Fruit fly (Drosophila melanogaster) Kc167 (cell line): Measurements from ENCODE around the gene CG6041.
A peak's percentile ranks its signal among the peaks of the same experiment; 100 is the strongest.

Experiments used
- Myc ChIP-seq: fragments of >200 bp; optimal IDR thresholded peaks from 2 replicates; lab custom pipeline; 2017; ENCODE audit warnings: missing external identifiers
- Sin3A ChIP-seq: fragments of >200 bp; optimal IDR thresholded peaks from 2 replicates; lab custom pipeline; 2018; ENCODE audit warnings: missing external identifiers
- h ChIP-seq: fragments of >200 bp; optimal IDR thresholded peaks from 3 replicates; lab custom pipeline; 2018; ENCODE audit warnings: missing external identifiers
- insv ChIP-seq: fragments of >200 bp; optimal IDR thresholded peaks from 3 replicates; lab custom pipeline; 2018; ENCODE audit warnings: missing external identifiers
- psq ChIP-seq: fragments of >200 bp; optimal IDR thresholded peaks from 2 replicates; lab custom pipeline; 2017; ENCODE audit warnings: missing external identifiers
- ttk ChIP-seq: sonication (Bioruptor generic); optimal IDR thresholded peaks from 2 replicates; lab custom pipeline; 2017; ENCODE audit warnings: missing external identifiers

The CG6041 gene

dm6 chrX:5947870-5948498 lies at the start of gene CG6041:
CG6041 (plus strand) TSS chrX:5948160.
- TF ChIP-seq psq (lab: Kevin White, UChicago) (no peak), ttk (lab: Kevin White, UChicago) (no peak), h (lab: Kevin White, UChicago) (no peak), insv (lab: Kevin White, UChicago) (no peak), Sin3A (lab: Kevin White, UChicago) (no peak), Myc (lab: Kevin White, UChicago) (no peak)

dm6 chrX:5899241-5900145 lies 48.5 kb upstream of the CG6041 start:
- TF ChIP-seq insv (lab: Kevin White, UChicago), result no peak

dm6 chrX:5900146-5901093 lies 47.5 kb upstream of the CG6041 start, which contains the start of gene Act5C:
Act5C (plus strand) TSS chrX:5900861.
- TF ChIP-seq Myc (lab: Kevin White, UChicago) (no peak), Sin3A (lab: Kevin White, UChicago) (no peak), insv (lab: Kevin White, UChicago) (no peak), h (lab: Kevin White, UChicago) (no peak), psq (lab: Kevin White, UChicago) (no peak), ttk (lab: Kevin White, UChicago) (no peak)

- TF ChIP-seq ttk (lab: Kevin White, UChicago), result no peak
- TF ChIP-seq h (lab: Kevin White, UChicago), result no peak
- TF ChIP-seq Myc (lab: Kevin White, UChicago), result no peak
- no peak for TF ChIP-seq Sin3A (lab: Kevin White, UChicago)
- TF ChIP-seq insv (lab: Kevin White, UChicago), result no peak
Observed at dm6 chrX:5901628-5902213, 46.2 kb upstream of the CG6041 start.

- TF ChIP-seq ttk (lab: Kevin White, UChicago), result peak; percentile 94
- no peak for TF ChIP-seq insv (lab: Kevin White, UChicago)
Observed at dm6 chrX:5902701-5903100, 45.3 kb upstream of the CG6041 start.

- TF ChIP-seq Myc (lab: Kevin White, UChicago) (no peak), insv (lab: Kevin White, UChicago) (no peak), Sin3A (lab: Kevin White, UChicago) (no peak), ttk (lab: Kevin White, UChicago) (no peak), h (lab: Kevin White, UChicago) (no peak), psq (lab: Kevin White, UChicago) (no peak)
Observed at dm6 chrX:5904377-5905085, 43.4 kb upstream of the CG6041 start.

- TF ChIP-seq insv (lab: Kevin White, UChicago), result no peak
- no peak for TF ChIP-seq h (lab: Kevin White, UChicago)
- no peak for TF ChIP-seq psq (lab: Kevin White, UChicago)
- TF ChIP-seq ttk (lab: Kevin White, UChicago), result no peak
- no peak for TF ChIP-seq Sin3A (lab: Kevin White, UChicago)
- TF ChIP-seq Myc (lab: Kevin White, UChicago), result no peak
Observed at dm6 chrX:5905086-5905400, 42.9 kb upstream of the CG6041 start.

- TF ChIP-seq psq (lab: Kevin White, UChicago) (no peak), insv (lab: Kevin White, UChicago) (no peak), Myc (lab: Kevin White, UChicago) (no peak), Sin3A (lab: Kevin White, UChicago) (no peak), ttk (lab: Kevin White, UChicago) (no peak), h (lab: Kevin White, UChicago) (no peak)
Observed at dm6 chrX:5905446-5905845, 42.5 kb upstream of the CG6041 start, which contains the start of gene CG4020. CG4020 (plus strand) TSS chrX:5905746.

- TF ChIP-seq Sin3A (lab: Kevin White, UChicago) (no peak), h (lab: Kevin White, UChicago) (no peak), insv (lab: Kevin White, UChicago) (no peak)
Observed at dm6 chrX:5907916-5908315, 40.0 kb upstream of the CG6041 start, which contains the start of gene CG12236. CG12236 (plus strand) TSS chrX:5908135.

- TF ChIP-seq psq (lab: Kevin White, UChicago) (no peak), Sin3A (lab: Kevin White, UChicago) (no peak), Myc (lab: Kevin White, UChicago) (no peak), insv (lab: Kevin White, UChicago) (no peak), ttk (lab: Kevin White, UChicago) (no peak), h (lab: Kevin White, UChicago) (no peak)
Observed at dm6 chrX:5914992-5915751, 32.8 kb upstream of the CG6041 start.
